Worm (Caenorhabditis elegans): ENCODE data around the gene W01B6.8.

DNA sequence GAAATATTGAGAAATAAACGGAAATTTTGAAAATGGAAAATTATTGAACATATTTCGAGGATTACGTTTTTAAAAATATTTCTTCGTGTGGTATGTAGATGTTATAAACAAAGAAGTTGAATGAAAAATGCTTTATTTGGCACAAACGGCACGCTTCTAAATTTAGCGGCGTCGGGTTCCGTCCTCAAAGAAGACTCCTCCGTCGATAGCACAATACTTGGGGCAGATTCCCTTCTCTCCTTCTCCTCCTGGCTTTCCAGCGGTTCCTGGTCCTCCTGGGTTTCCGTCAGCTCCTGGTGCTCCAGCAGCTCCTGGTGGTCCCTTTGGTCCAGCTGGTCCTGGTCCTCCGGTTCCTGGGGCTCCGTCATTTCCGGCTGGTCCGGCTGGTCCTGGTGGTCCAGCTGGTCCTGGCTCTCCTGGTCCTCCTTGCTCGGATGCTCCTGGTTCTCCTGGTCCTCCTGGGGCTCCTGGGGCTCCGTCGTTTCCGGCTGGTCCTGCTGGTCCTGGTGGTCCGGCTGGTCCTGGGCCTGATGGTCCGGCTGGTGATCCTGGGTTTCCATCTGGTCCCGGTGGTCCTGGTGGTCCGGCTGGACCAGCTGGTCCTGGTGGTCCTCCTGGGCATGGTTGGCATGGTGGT, at the start of gene W01B6.8:
- TF ChIP-seq cog-1 (tag; optimal IDR thresholded peaks at IDR 0.05) (no peak), T22C8.4 (GFP tag; IDR thresholded peaks at IDR 0.05) (no peak), ztf-23 (GFP tag; IDR thresholded peaks at IDR 0.05) (no peak), ref-1 (GFP tag; conservative IDR thresholded peaks at IDR 0.05) (no peak), flt-1 (GFP tag; IDR thresholded peaks at IDR 0.05) (no peak), ztf-29 (GFP tag; IDR thresholded peaks at IDR 0.05) (no peak), klf-2 (GFP tag; conservative IDR thresholded peaks at IDR 0.05) (no peak)
